Worm (Caenorhabditis elegans): Measurements from ENCODE around the gene F26D2.15.

ce11 chrV:16429940-16430339 lies 7.7 kb upstream of the F26D2.15 start, which contains the start of gene str-73:
- TF ChIP-seq hnd-1 (tag; optimal IDR thresholded peaks at IDR 0.05) (no peak), tra-4 (tag; optimal IDR thresholded peaks at IDR 0.05) (no peak), ets-7 (tag; optimal IDR thresholded peaks at IDR 0.05) (no peak), ama-1 (optimal IDR thresholded peaks at IDR 0.05) (no peak), F13C5.2 (tag; optimal IDR thresholded peaks at IDR 0.05) (no peak), tbx-37 (GFP tag; conservative IDR thresholded peaks at IDR 0.05) (no peak), flt-1 (GFP tag; IDR thresholded peaks at IDR 0.05) (no peak), ceh-36 (tag; optimal IDR thresholded peaks at IDR 0.05) (no peak), hmg-4 (GFP tag; optimal IDR thresholded peaks at IDR 0.05) (no peak), tbx-11 (GFP tag; IDR thresholded peaks at IDR 0.05) (no peak)

Measured in whole organism, early embryonic.